In genomic region chr3R:21628213-21628800, dm6 we compare ENCODE assay signal across 4 fruit fly cellular contexts.
TF ChIP-seq lines count a peak whose summit lies in the region.

No protein-coding gene starts in this region.

- TF ChIP-seq CTCF in whole organism, embryonic (GFP tag; optimal IDR thresholded peaks at IDR 0.05; lab: Kevin White, UChicago) = no peak

TF ChIP-seq in whole organism, adult, 20 proteins besides CTCF, POLR2A, EP300 and RAD21:
- TF ChIP-seq CG7045 (GFP tag; optimal IDR thresholded peaks at IDR 0.05; lab: Kevin White, UChicago) = no peak
- TF ChIP-seq tj (GFP tag; optimal IDR thresholded peaks at IDR 0.05; lab: Kevin White, UChicago) = peak; percentile 92
- TF ChIP-seq bab1 (GFP tag; optimal IDR thresholded peaks at IDR 0.05; lab: Kevin White, UChicago) = no peak

TF ChIP-seq in whole organism, embryonic, 481 proteins besides CTCF, POLR2A, EP300 and RAD21:
- TF ChIP-seq Dll (GFP tag; IDR thresholded peaks at IDR 0.05; lab: Robert Waterston, UW; ENCODE audit: partially characterized antibody) (no peak), chinmo (GFP tag; IDR thresholded peaks at IDR 0.05; lab: Robert Waterston, UW; ENCODE audit: partially characterized antibody) (0 out of 4 replicates have a peak, but pooled peaks have one; percentile 15), Drgx (GFP tag; IDR thresholded peaks at IDR 0.05; lab: Robert Waterston, UW) (0 out of 2 replicates have a peak, but pooled peaks have one; percentile 14)

TF ChIP-seq in whole organism, prepupa, 60 proteins besides CTCF, POLR2A, EP300 and RAD21 (continues in another document):
- TF ChIP-seq Sox14 (GFP tag; optimal IDR thresholded peaks at IDR 0.05; lab: Kevin White, UChicago) (no peak), OdsH (GFP tag; optimal IDR thresholded peaks at IDR 0.05; lab: Kevin White, UChicago) (peak; percentile 6), CG6163 (GFP tag; IDR thresholded peaks at IDR 0.05; lab: Robert Waterston, UW) (0 out of 3 replicates have a peak, but pooled peaks have one; percentile 15), CG32006 (GFP tag; optimal IDR thresholded peaks at IDR 0.05; lab: Kevin White, UChicago) (no peak), fkh (GFP tag; optimal IDR thresholded peaks at IDR 0.05; lab: Kevin White, UChicago) (no peak), Hr38 (GFP tag; optimal IDR thresholded peaks at IDR 0.05; lab: Kevin White, UChicago) (no peak), CG1621 (tag; optimal IDR thresholded peaks at IDR 0.05; lab: Kevin White, UChicago) (no peak), Eip78C (GFP tag; lab: Kevin White, UChicago) (peak; percentile 77), Met (GFP tag; optimal IDR thresholded peaks at IDR 0.05; lab: Kevin White, UChicago) (peak; percentile 5), CG6854 (GFP tag; optimal IDR thresholded peaks at IDR 0.05; lab: Kevin White, UChicago) (no peak), achi (GFP tag; optimal IDR thresholded peaks at IDR 0.05; lab: Kevin White, UChicago) (no peak), CG6276 (GFP tag; optimal IDR thresholded peaks at IDR 0.05; lab: Kevin White, UChicago) (peak; percentile 4), CG6808 (GFP tag; optimal IDR thresholded peaks at IDR 0.05; lab: Kevin White, UChicago) (no peak), CG8632 (GFP tag; optimal IDR thresholded peaks at IDR 0.05; lab: Kevin White, UChicago) (no peak), CG6792 (GFP tag; optimal IDR thresholded peaks at IDR 0.05; lab: Kevin White, UChicago) (no peak), dsx (GFP tag; optimal IDR thresholded peaks at IDR 0.05; lab: Kevin White, UChicago; ENCODE audit: poor library complexity, severe bottlenecking) (no peak), Sox102F (GFP tag; optimal IDR thresholded peaks at IDR 0.05; lab: Kevin White, UChicago) (no peak), CG3919 (GFP tag; optimal IDR thresholded peaks at IDR 0.05; lab: Kevin White, UChicago) (no peak), Lpt (GFP tag; optimal IDR thresholded peaks at IDR 0.05; lab: Kevin White, UChicago) (no peak), spab (GFP tag; optimal IDR thresholded peaks at IDR 0.05; lab: Kevin White, UChicago) (no peak), fd59A (GFP tag; optimal IDR thresholded peaks at IDR 0.05; lab: Kevin White, UChicago) (no peak), pdm3 (GFP tag; optimal IDR thresholded peaks at IDR 0.05; lab: Kevin White, UChicago) (no peak), Gug (GFP tag; IDR thresholded peaks at IDR 0.05; lab: Robert Waterston, UW) (no peak), esn (GFP tag; optimal IDR thresholded peaks at IDR 0.05; lab: Kevin White, UChicago) (no peak), acj6 (GFP tag; optimal IDR thresholded peaks at IDR 0.05; lab: Kevin White, UChicago) (no peak), lz (GFP tag; optimal IDR thresholded peaks at IDR 0.05; lab: Kevin White, UChicago) (no peak), CG9139 (GFP tag; optimal IDR thresholded peaks at IDR 0.05; lab: Kevin White, UChicago) (no peak), CG11762 (GFP tag; optimal IDR thresholded peaks at IDR 0.05; lab: Kevin White, UChicago; ENCODE audit: insufficient read depth) (no peak), CG31627 (GFP tag; optimal IDR thresholded peaks at IDR 0.05; lab: Kevin White, UChicago) (no peak), net (GFP tag; optimal IDR thresholded peaks at IDR 0.05; lab: Kevin White, UChicago) (no peak), Smox (GFP tag; optimal IDR thresholded peaks at IDR 0.05; lab: Kevin White, UChicago) (no peak), eg (GFP tag; IDR thresholded peaks at IDR 0.05; lab: Robert Waterston, UW) (0 out of 3 replicates have a peak, but pooled peaks have one; percentile 15), salr (GFP tag; optimal IDR thresholded peaks at IDR 0.05; lab: Kevin White, UChicago) (no peak), Ets96B (tag; optimal IDR thresholded peaks at IDR 0.05; lab: Kevin White, UChicago) (no peak), CG7368 (GFP tag; optimal IDR thresholded peaks at IDR 0.05; lab: Kevin White, UChicago) (no peak), CG3032 (tag; optimal IDR thresholded peaks at IDR 0.05; lab: Kevin White, UChicago) (no peak), CG16779 (tag; optimal IDR thresholded peaks at IDR 0.05; lab: Kevin White, UChicago) (no peak), svp (GFP tag; lab: Kevin White, UChicago) (no peak), ss (GFP tag; optimal IDR thresholded peaks at IDR 0.05; lab: Kevin White, UChicago) (no peak), CG34406 (GFP tag; optimal IDR thresholded peaks at IDR 0.05; lab: Kevin White, UChicago) (no peak), dac (GFP tag; optimal IDR thresholded peaks at IDR 0.05; lab: Kevin White, UChicago) (no peak), CG11294 (GFP tag; IDR thresholded peaks at IDR 0.05; lab: Robert Waterston, UW) (no peak), vri (GFP tag; optimal IDR thresholded peaks at IDR 0.05; lab: Kevin White, UChicago) (no peak), fd85E (GFP tag; optimal IDR thresholded peaks at IDR 0.05; lab: Kevin White, UChicago) (no peak)

TF ChIP-seq in whole organism, wandering third instar larva, 38 proteins besides CTCF, POLR2A, EP300 and RAD21:
- TF ChIP-seq tai (GFP tag; optimal IDR thresholded peaks at IDR 0.05; lab: Kevin White, UChicago) = peak; percentile 26
- TF ChIP-seq CrebA (GFP tag; optimal IDR thresholded peaks at IDR 0.05; lab: Kevin White, UChicago; ENCODE audit: borderline replicate concordance) = no peak
- TF ChIP-seq brk (GFP tag; optimal IDR thresholded peaks at IDR 0.05; lab: Kevin White, UChicago) = no peak
- TF ChIP-seq dl (GFP tag; optimal IDR thresholded peaks at IDR 0.05; lab: Kevin White, UChicago; ENCODE audit: insufficient read depth in 1 of 2, partially characterized antibody in 2 of 2) = no peak
- TF ChIP-seq CG32264 (GFP tag; optimal IDR thresholded peaks at IDR 0.05; lab: Kevin White, UChicago) = no peak
- TF ChIP-seq ey (GFP tag; optimal IDR thresholded peaks at IDR 0.05; lab: Kevin White, UChicago) = peak; percentile 19
- no peak for TF ChIP-seq lola (GFP tag; optimal IDR thresholded peaks at IDR 0.05; lab: Kevin White, UChicago)
- TF ChIP-seq dsf (GFP tag; optimal IDR thresholded peaks at IDR 0.05; lab: Kevin White, UChicago; ENCODE audit: borderline replicate concordance) = no peak
- no peak for TF ChIP-seq Hr83 (GFP tag; optimal IDR thresholded peaks at IDR 0.05; lab: Kevin White, UChicago; ENCODE audit: poor library complexity, severe bottlenecking)
- TF ChIP-seq Hnf4 (GFP tag; optimal IDR thresholded peaks at IDR 0.05; lab: Kevin White, UChicago) = no peak
- no peak for TF ChIP-seq Rel (GFP tag; optimal IDR thresholded peaks at IDR 0.05; lab: Kevin White, UChicago)
- TF ChIP-seq Rel (tag; optimal IDR thresholded peaks at IDR 0.05; lab: Kevin White, UChicago) = no peak
- TF ChIP-seq dmrt93B (GFP tag; optimal IDR thresholded peaks at IDR 0.05; lab: Kevin White, UChicago) = no peak
- TF ChIP-seq Dif (GFP tag; optimal IDR thresholded peaks at IDR 0.05; lab: Kevin White, UChicago; ENCODE audit: partially characterized antibody) = no peak
- peak; percentile 9 for TF ChIP-seq woc (GFP tag; optimal IDR thresholded peaks at IDR 0.05; lab: Kevin White, UChicago)
- TF ChIP-seq CG9705 (GFP tag; optimal IDR thresholded peaks at IDR 0.05; lab: Kevin White, UChicago) = no peak
- no peak for TF ChIP-seq Vsx2 (GFP tag; optimal IDR thresholded peaks at IDR 0.05; lab: Kevin White, UChicago; ENCODE audit: partially characterized antibody)
- TF ChIP-seq jim (GFP tag; optimal IDR thresholded peaks at IDR 0.05; lab: Kevin White, UChicago) = no peak
- TF ChIP-seq br (GFP tag; optimal IDR thresholded peaks at IDR 0.05; lab: Kevin White, UChicago) = no peak
- TF ChIP-seq Hr78 (GFP tag; optimal IDR thresholded peaks at IDR 0.05; lab: Kevin White, UChicago) = no peak
- peak; percentile 31 for TF ChIP-seq OdsH (GFP tag; optimal IDR thresholded peaks at IDR 0.05; lab: Kevin White, UChicago)
- TF ChIP-seq h (GFP tag; optimal IDR thresholded peaks at IDR 0.05; lab: Kevin White, UChicago) = peak; percentile 60
- no peak for TF ChIP-seq GATAd (GFP tag; optimal IDR thresholded peaks at IDR 0.05; lab: Kevin White, UChicago)
- no peak for TF ChIP-seq HLH106 (tag; optimal IDR thresholded peaks at IDR 0.05; lab: Kevin White, UChicago)
- TF ChIP-seq Jra (GFP tag; optimal IDR thresholded peaks at IDR 0.05; lab: Kevin White, UChicago) = no peak
- no peak for TF ChIP-seq Mio (GFP tag; optimal IDR thresholded peaks at IDR 0.05; lab: Kevin White, UChicago)
- no peak for TF ChIP-seq Myc (optimal IDR thresholded peaks at IDR 0.05; lab: Kevin White, UChicago)
- no peak for TF ChIP-seq pan (optimal IDR thresholded peaks at IDR 0.05; lab: Kevin White, UChicago)
- no peak for TF ChIP-seq N (GFP tag; optimal IDR thresholded peaks at IDR 0.05; lab: Kevin White, UChicago)
- TF ChIP-seq Sp1 (GFP tag; optimal IDR thresholded peaks at IDR 0.05; lab: Kevin White, UChicago) = no peak
- no peak for TF ChIP-seq sv (GFP tag; optimal IDR thresholded peaks at IDR 0.05; lab: Kevin White, UChicago)
- no peak for TF ChIP-seq sage (GFP tag; optimal IDR thresholded peaks at IDR 0.05; lab: Kevin White, UChicago)
- TF ChIP-seq foxo (GFP tag; optimal IDR thresholded peaks at IDR 0.05; lab: Kevin White, UChicago) = peak in 1 of 2 experiments; percentile 36
- TF ChIP-seq rgr (GFP tag; optimal IDR thresholded peaks at IDR 0.05; lab: Kevin White, UChicago) = peak; percentile 52
- no peak for TF ChIP-seq Abd-B (GFP tag; optimal IDR thresholded peaks at IDR 0.05; lab: Kevin White, UChicago)
- no peak for TF ChIP-seq usp (GFP tag; optimal IDR thresholded peaks at IDR 0.05; lab: Kevin White, UChicago)
- peak; percentile 3 for TF ChIP-seq psq (GFP tag; optimal IDR thresholded peaks at IDR 0.05; lab: Kevin White, UChicago)
- TF ChIP-seq Dfd (GFP tag; optimal IDR thresholded peaks at IDR 0.05; lab: Kevin White, UChicago) = no peak
- TF ChIP-seq fru (GFP tag; optimal IDR thresholded peaks at IDR 0.05; lab: Kevin White, UChicago) = peak; percentile 35
